Fruit fly (Drosophila melanogaster) whole organism, embryonic: ENCODE data around the gene CG6041.

Experiments
- Antp ChIP-seq: fragments of 200-800 bp; sonication (Bioruptor generic); optimal IDR thresholded peaks from 3 replicates; lab custom pipeline; 2016; ENCODE audit warnings: missing biosample characterization, missing genetic modification characterization
- B-H2 ChIP-seq: fragments of 200-800 bp; sonication (Bioruptor generic); optimal IDR thresholded peaks from 2 replicates; lab custom pipeline; 2018; ENCODE audit warnings: missing biosample characterization, mild to moderate bottlenecking, missing genetic modification characterization
- Blimp-1 ChIP-seq: fragments of 200-800 bp; sonication (Bioruptor generic); optimal IDR thresholded peaks from 3 replicates; lab custom pipeline; 2018; ENCODE audit warnings: missing biosample characterization, missing genetic modification characterization, mild to moderate bottlenecking, moderate library complexity, missing genetic modification reagents
- CG10462 ChIP-seq: fragments of 200-800 bp; sonication (Bioruptor generic); optimal IDR thresholded peaks from 2 replicates; lab custom pipeline; 2016; ENCODE audit warnings: missing biosample characterization, missing genetic modification characterization
- CG11085 ChIP-seq: fragments of 200-800 bp; sonication (Bioruptor generic); IDR thresholded peaks from 2 replicates; pipeline ENCODE4 v1.3.6; 2022; ENCODE audit warnings: missing biosample characterization, missing genetic modification characterization
- CG11695 ChIP-seq: fragments of 200-800 bp; sonication (Bioruptor generic); IDR thresholded peaks from 3 replicates; pipeline ENCODE4 v1.3.6; 2022; ENCODE audit warnings: missing biosample characterization, missing genetic modification characterization
- CG12071 ChIP-seq: fragments of 200-800 bp; sonication (Bioruptor generic); optimal IDR thresholded peaks from 3 replicates; lab custom pipeline; 2018; ENCODE audit warnings: missing biosample characterization, mild to moderate bottlenecking, missing genetic modification characterization
- CG14965 ChIP-seq: fragments of 200-800 bp; sonication (Bioruptor generic); optimal IDR thresholded peaks from 2 replicates; lab custom pipeline; 2016; ENCODE audit warnings: missing biosample characterization, missing genetic modification characterization, borderline replicate concordance
- CG1529 ChIP-seq: fragments of 200-800 bp; sonication (Bioruptor generic); optimal IDR thresholded peaks from 3 replicates; lab custom pipeline; 2018; ENCODE audit warnings: missing biosample characterization, missing genetic modification characterization
- CG15479 ChIP-seq: fragments of 200-800 bp; sonication (Bioruptor generic); optimal IDR thresholded peaks from 3 replicates; lab custom pipeline; 2019; ENCODE audit warnings: missing biosample characterization, mild to moderate bottlenecking, missing genetic modification characterization, moderate library complexity
- CG18262 ChIP-seq: fragments of 200-800 bp; optimal IDR thresholded peaks from 3 replicates; lab custom pipeline; 2019; ENCODE audit warnings: missing biosample characterization, mild to moderate bottlenecking, missing genetic modification characterization, moderate library complexity
- CG2129 ChIP-seq: fragments of 200-800 bp; sonication (Bioruptor generic); IDR thresholded peaks from 2 replicates; pipeline ENCODE4 v1.3.6; 2022; ENCODE audit warnings: missing biosample characterization, missing genetic modification characterization; ENCODE audit not compliant: partially characterized antibody
- CG2199 ChIP-seq: fragments of 200-800 bp; sonication (Bioruptor generic); IDR thresholded peaks from 3 replicates; pipeline ENCODE4 v1.3.6; 2022; ENCODE audit warnings: missing biosample characterization, missing genetic modification characterization
- CG30403 ChIP-seq: fragments of 200-800 bp; sonication (Bioruptor generic); optimal IDR thresholded peaks from 3 replicates; lab custom pipeline; 2016; ENCODE audit warnings: missing biosample characterization, missing genetic modification characterization
- CG31365 ChIP-seq: fragments of 200-800 bp; sonication (Bioruptor generic); optimal IDR thresholded peaks from 2 replicates; lab custom pipeline; 2018; ENCODE audit warnings: missing biosample characterization, mild to moderate bottlenecking, missing genetic modification characterization
- CG6654 ChIP-seq: fragments of 200-800 bp; sonication (Bioruptor generic); optimal IDR thresholded peaks from 2 replicates; lab custom pipeline; 2017; ENCODE audit warnings: missing biosample characterization, mild to moderate bottlenecking, missing genetic modification characterization
- CG7271 ChIP-seq: fragments of 200-800 bp; sonication (Bioruptor generic); optimal IDR thresholded peaks from 2 replicates; lab custom pipeline; 2018; ENCODE audit warnings: missing biosample characterization, mild to moderate bottlenecking, missing genetic modification characterization, moderate library complexity
- CG7928 ChIP-seq: fragments of 200-800 bp; sonication (Bioruptor generic); optimal IDR thresholded peaks from 2 replicates; lab custom pipeline; 2017; ENCODE audit warnings: missing biosample characterization, mild to moderate bottlenecking, missing genetic modification characterization
- CG9817 ChIP-seq: fragments of 200-800 bp; sonication (Bioruptor generic); optimal IDR thresholded peaks from 2 replicates; lab custom pipeline; 2018; ENCODE audit warnings: missing biosample characterization, mild to moderate bottlenecking, missing genetic modification characterization, moderate library complexity
- Chrac-16 ChIP-seq: fragments of 200-800 bp; sonication (Bioruptor generic); optimal IDR thresholded peaks from 3 replicates; lab custom pipeline; 2016; ENCODE audit warnings: missing biosample characterization, missing genetic modification characterization
- CrebB ChIP-seq: fragments of 200-800 bp; sonication (Bioruptor generic); optimal IDR thresholded peaks from 3 replicates; lab custom pipeline; 2018; ENCODE audit warnings: missing biosample characterization, mild to moderate bottlenecking, missing genetic modification characterization
- Dfd ChIP-seq, 2 experiments: fragments of >200 bp; optimal IDR thresholded peaks; 2 replicates each; lab custom pipeline; 2017; ENCODE audit warnings: missing biosample characterization in 2 of 2, missing genetic modification characterization in 2 of 2
- Dp ChIP-seq: fragments of 200-800 bp; sonication (Bioruptor generic); optimal IDR thresholded peaks from 2 replicates; lab custom pipeline; 2018; ENCODE audit warnings: missing biosample characterization, mild to moderate bottlenecking, missing genetic modification characterization, moderate library complexity
- Ets65A ChIP-seq: fragments of 200-800 bp; sonication (Bioruptor generic); peaks from one replicate; lab custom pipeline; 2016; ENCODE audit warnings: missing biosample characterization, missing genetic modification characterization
- Fer1 ChIP-seq: fragments of 200-800 bp; sonication (Bioruptor generic); optimal IDR thresholded peaks from 2 replicates; lab custom pipeline; 2017; ENCODE audit warnings: missing biosample characterization, mild to moderate bottlenecking, missing genetic modification characterization
- H2.0 ChIP-seq: fragments of 200-800 bp; sonication (Bioruptor generic); IDR thresholded peaks from 2 replicates; pipeline ENCODE4 v1.3.6; 2022; ENCODE audit warnings: missing biosample characterization, missing genetic modification characterization
- Hr3 ChIP-seq: fragments of 200-800 bp; sonication (Bioruptor generic); optimal IDR thresholded peaks from 3 replicates; lab custom pipeline; 2016; ENCODE audit warnings: missing biosample characterization, missing genetic modification characterization
- Kr ChIP-seq: fragments of 200-800 bp; sonication (Bioruptor generic); optimal IDR thresholded peaks from 2 replicates; lab custom pipeline; 2017; ENCODE audit warnings: missing biosample characterization, mild to moderate bottlenecking, missing genetic modification characterization
- Meics ChIP-seq: fragments of 200-800 bp; sonication (Bioruptor generic); optimal IDR thresholded peaks from 2 replicates; lab custom pipeline; 2017; ENCODE audit warnings: missing biosample characterization, mild to moderate bottlenecking, missing genetic modification characterization
- NC2β ChIP-seq: fragments of 200-800 bp; sonication (Bioruptor generic); optimal IDR thresholded peaks from 2 replicates; lab custom pipeline; 2016; ENCODE audit warnings: missing biosample characterization, missing genetic modification characterization
- bab2 ChIP-seq: fragments of 200-800 bp; sonication (Bioruptor generic); optimal IDR thresholded peaks from 2 replicates; lab custom pipeline; 2016; ENCODE audit warnings: missing biosample characterization, missing genetic modification characterization
- dmrt99B ChIP-seq: fragments of 200-800 bp; sonication (Bioruptor generic); optimal IDR thresholded peaks from 2 replicates; lab custom pipeline; 2018; ENCODE audit warnings: missing biosample characterization, mild to moderate bottlenecking, missing genetic modification characterization, moderate library complexity
- exex ChIP-seq: fragments of 200-800 bp; sonication (Bioruptor generic); optimal IDR thresholded peaks from 4 replicates; lab custom pipeline; 2018; ENCODE audit warnings: missing biosample characterization, mild to moderate bottlenecking, missing genetic modification characterization, moderate library complexity
- eyg ChIP-seq: fragments of 200-800 bp; sonication (Bioruptor generic); optimal IDR thresholded peaks from 3 replicates; lab custom pipeline; 2016; ENCODE audit warnings: missing biosample characterization, missing genetic modification characterization
- gem ChIP-seq: fragments of 200-800 bp; sonication (Bioruptor generic); optimal IDR thresholded peaks from 2 replicates; lab custom pipeline; 2019; ENCODE audit warnings: missing biosample characterization, mild to moderate bottlenecking, missing genetic modification characterization, moderate library complexity
- gsb-n ChIP-seq: fragments of 200-800 bp; sonication (Bioruptor generic); optimal IDR thresholded peaks from 3 replicates; lab custom pipeline; 2018; ENCODE audit warnings: missing biosample characterization, mild to moderate bottlenecking, missing genetic modification characterization
- h ChIP-seq: fragments of >200 bp; optimal IDR thresholded peaks from 2 replicates; lab custom pipeline; 2017
- hth ChIP-seq: fragments of >200 bp; optimal IDR thresholded peaks from 2 replicates; lab custom pipeline; 2017; ENCODE audit warnings: inconsistent platforms
- kay ChIP-seq: fragments of 200-800 bp; sonication (Bioruptor generic); optimal IDR thresholded peaks from 2 replicates; lab custom pipeline; 2016; ENCODE audit warnings: missing biosample characterization, missing genetic modification characterization
- lola ChIP-seq, 3 experiments: fragments of >200 bp in 2 of 3; fragments of 200-800 bp in 1 of 3; sonication (Bioruptor generic) in 1 of 3; optimal IDR thresholded peaks; 2 replicates each; lab custom pipeline; 2017 to 2019; ENCODE audit warnings: missing biosample characterization in 3 of 3, missing genetic modification characterization in 3 of 3, mild to moderate bottlenecking in 1 of 3, moderate library complexity in 1 of 3
- mirr ChIP-seq: fragments of 200-800 bp; sonication (Bioruptor generic); optimal IDR thresholded peaks from 3 replicates; lab custom pipeline; 2018; ENCODE audit warnings: missing biosample characterization, mild to moderate bottlenecking, missing genetic modification characterization
- nmo ChIP-seq: fragments of 200-800 bp; sonication (Bioruptor generic); optimal IDR thresholded peaks from 2 replicates; lab custom pipeline; 2018; ENCODE audit warnings: missing biosample characterization, mild to moderate bottlenecking, missing genetic modification characterization, moderate library complexity
- prd ChIP-seq, 3 experiments: fragments of >200 bp in 2 of 3; fragments of 200-800 bp in 1 of 3; sonication (Bioruptor generic) in 1 of 3; optimal IDR thresholded peaks in 2 of 3; IDR thresholded peaks in 1 of 3; 2 replicates in 2 of 3; 3 replicates in 1 of 3; pipeline versions ENCODE4 v1.3.6 to Lab custom; 2017 to 2022; ENCODE audit warnings: missing biosample characterization in 1 of 3, missing genetic modification characterization in 1 of 3
- pum ChIP-seq: fragments of 200-800 bp; sonication (Bioruptor generic); optimal IDR thresholded peaks from 2 replicates; lab custom pipeline; 2016; ENCODE audit warnings: missing biosample characterization, missing genetic modification characterization
- sens ChIP-seq: fragments of 200-800 bp; sonication (Bioruptor generic); peaks from one replicate; lab custom pipeline; 2016; ENCODE audit warnings: missing biosample characterization, missing genetic modification characterization
- tna ChIP-seq: fragments of 200-800 bp; sonication (Bioruptor generic); IDR thresholded peaks from 2 replicates; pipeline ENCODE4 v1.3.6; 2022; ENCODE audit warnings: missing biosample characterization, missing genetic modification characterization; ENCODE audit not compliant: partially characterized antibody
- toy ChIP-seq: fragments of 200-800 bp; sonication (Bioruptor generic); IDR thresholded peaks from 2 replicates; pipeline ENCODE4 v1.3.6; 2022; ENCODE audit warnings: missing biosample characterization, missing genetic modification characterization
- trem ChIP-seq: fragments of 200-800 bp; optimal IDR thresholded peaks from 3 replicates; lab custom pipeline; 2019; ENCODE audit warnings: missing biosample characterization, mild to moderate bottlenecking, missing genetic modification characterization, moderate library complexity
- tup ChIP-seq: fragments of 200-800 bp; sonication (Bioruptor generic); optimal IDR thresholded peaks from 2 replicates; lab custom pipeline; 2016; ENCODE audit warnings: missing biosample characterization, mild to moderate bottlenecking, missing genetic modification characterization, moderate library complexity
- wdn ChIP-seq: fragments of 200-800 bp; sonication (Bioruptor generic); IDR thresholded peaks from 2 replicates; pipeline ENCODE4 v1.3.6; 2022; ENCODE audit warnings: missing biosample characterization, missing genetic modification characterization
- zfh1 ChIP-seq: fragments of 200-800 bp; sonication (Bioruptor generic); IDR thresholded peaks from 3 replicates; pipeline ENCODE4 v1.3.6; 2022; ENCODE audit warnings: missing biosample characterization, missing genetic modification characterization

The CG6041 gene

DNA sequence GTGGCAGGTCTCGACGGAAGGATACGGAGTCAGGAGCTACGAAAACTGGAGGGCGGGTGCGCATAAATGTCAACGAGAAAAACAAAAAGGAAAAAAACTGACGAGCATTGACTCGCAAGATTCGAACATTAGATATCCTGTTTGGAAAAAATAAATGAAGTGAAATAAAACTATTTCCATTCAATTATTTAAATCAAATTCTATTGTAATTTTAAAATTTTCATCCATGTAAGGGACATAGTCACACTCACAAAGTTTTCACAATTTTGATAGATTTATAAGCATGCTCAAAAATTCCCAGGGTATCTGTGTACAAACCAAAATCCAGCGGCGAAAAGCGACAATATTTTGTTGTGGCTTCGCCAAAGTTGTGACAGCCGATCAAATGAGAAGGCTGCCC is 48.0 kb downstream of the CG6041 start (continued):
- TF ChIP-seq B-H2 (GFP tag; lab: Kevin White, UChicago) (no peak), tup (GFP tag; lab: Kevin White, UChicago) (no peak), wdn (GFP tag; lab: Robert Waterston, UW) (no peak), Dfd (GFP tag; optimal IDR thresholded peaks at IDR 0.05; lab: Kevin White, UChicago) (no peak), CG7271 (tag; lab: Kevin White, UChicago) (no peak), gsb-n (tag; lab: Kevin White, UChicago) (no peak), hth (lab: Kevin White, UChicago) (no peak), dmrt99B (tag; lab: Kevin White, UChicago) (peak; percentile 34), Dp (GFP tag; lab: Kevin White, UChicago) (no peak), CG7928 (GFP tag; lab: Kevin White, UChicago) (no peak), toy (GFP tag; lab: Robert Waterston, UW) (no peak), Antp (GFP tag; lab: Kevin White, UChicago) (no peak), CG11695 (GFP tag; lab: Robert Waterston, UW) (0 out of 3 replicates have a peak, but pooled peaks have one; percentile 30), nmo (GFP tag; lab: Kevin White, UChicago) (peak; percentile 38), mirr (GFP tag; lab: Kevin White, UChicago) (no peak), CG15479 (GFP tag; lab: Kevin White, UChicago) (no peak), NC2β (GFP tag; lab: Kevin White, UChicago) (no peak), exex (tag; lab: Kevin White, UChicago) (no peak), CG2199 (no peak), Blimp-1 (peak; percentile 49), CG30403 (GFP tag; lab: Kevin White, UChicago) (peak; percentile 27), Hr3 (GFP tag; lab: Kevin White, UChicago) (peak; percentile 28), eyg (no peak), Chrac-16 (peak; percentile 16), CG9817 (tag; lab: Kevin White, UChicago) (no peak), CG2129 (no peak), Meics (no peak), kay (GFP tag; lab: Kevin White, UChicago) (no peak), CG6654 (GFP tag; lab: Kevin White, UChicago) (no peak), Fer1 (no peak), sens (GFP tag; lab: Kevin White, UChicago) (peak; percentile 78), CG31365 (no peak), H2.0 (GFP tag; lab: Robert Waterston, UW) (peak; percentile 48; the same call in 1 of the 2 replicates), trem (tag; lab: Kevin White, UChicago) (no peak), pum (GFP tag; lab: Kevin White, UChicago) (no peak), lola (GFP tag; optimal IDR thresholded peaks at IDR 0.05; lab: Kevin White, UChicago) (peak in 1 of 3 experiments; percentile 27), Ets65A (GFP tag; lab: Kevin White, UChicago) (no peak), h (lab: Kevin White, UChicago) (no peak), CrebB (tag; lab: Kevin White, UChicago) (no peak), CG10462 (GFP tag; lab: Kevin White, UChicago) (no peak), CG18262 (tag; lab: Kevin White, UChicago) (peak; percentile 45), CG12071 (no peak), zfh1 (GFP tag; lab: Robert Waterston, UW) (peak; percentile 46; the same call in 1 of the 3 replicates), gem (tag; lab: Kevin White, UChicago) (peak; percentile 65), tna (GFP tag; lab: Robert Waterston, UW) (no peak), bab2 (GFP tag; lab: Kevin White, UChicago) (no peak), CG1529 (GFP tag; lab: Kevin White, UChicago) (no peak), Kr (GFP tag; lab: Kevin White, UChicago) (no peak), prd (optimal IDR thresholded peaks at IDR 0.05; lab: Kevin White, UChicago) (no peak), prd (GFP tag; IDR thresholded peaks at IDR 0.05; lab: Robert Waterston, UW) (peak; percentile 73), CG11085 (GFP tag; lab: Robert Waterston, UW) (no peak), CG14965 (GFP tag; lab: Kevin White, UChicago) (no peak)
